Worm (Caenorhabditis elegans): ENCODE data around the gene rab-39.

DNA sequence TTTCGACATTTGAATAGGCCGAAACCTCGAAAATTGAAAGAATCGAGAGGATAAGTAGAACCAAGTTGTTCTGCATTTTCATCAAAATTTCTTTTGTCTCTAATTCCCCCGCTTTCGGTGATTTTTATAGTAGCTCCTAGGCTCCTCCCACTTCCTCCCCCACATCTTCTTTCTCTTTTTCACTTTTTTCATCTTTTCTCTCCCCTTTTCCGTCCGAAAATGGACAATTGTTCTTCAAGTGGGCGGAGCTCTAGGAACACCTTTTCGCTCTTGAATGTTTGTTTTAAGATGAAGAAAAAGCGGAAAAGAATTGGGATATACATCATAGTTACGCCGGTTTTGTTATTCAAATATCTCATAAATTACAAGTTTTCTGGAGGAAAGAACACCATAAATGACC is 23.8 kb upstream of the rab-39 start, which contains the start of gene F42A8.1:
- TF ChIP-seq nhr-237 (tag; optimal IDR thresholded peaks at IDR 0.05) (no peak), unc-39 (tag; optimal IDR thresholded peaks at IDR 0.05) (no peak), nhr-28 (tag; optimal IDR thresholded peaks at IDR 0.05) (no peak), lsy-2 (tag; optimal IDR thresholded peaks at IDR 0.05) (no peak), snpc-4 (tag; optimal IDR thresholded peaks at IDR 0.05) (no peak)
